Worm (Caenorhabditis elegans): Measurements from ENCODE around the gene ugt-21.

DNA sequence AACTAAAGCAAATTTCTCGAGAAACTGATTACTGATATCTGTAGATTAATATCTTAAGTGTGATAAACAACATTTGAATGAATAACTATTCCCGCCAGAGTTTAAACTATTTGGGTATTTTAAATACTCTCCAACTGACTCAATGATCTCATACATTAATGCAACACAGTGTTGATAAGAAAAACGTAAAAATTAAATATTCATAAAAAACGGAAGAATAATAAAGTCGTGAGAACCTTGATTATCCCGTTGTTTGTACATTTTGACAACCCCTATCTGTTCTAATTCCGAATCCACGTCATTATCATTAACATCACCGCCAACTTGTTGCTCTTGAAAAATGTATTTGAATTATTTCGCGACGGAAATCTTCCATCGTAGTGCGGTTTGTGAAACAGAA, 29.5 kb downstream of the ugt-21 start, which contains the start of gene elo-7:
- TF ChIP-seq ctbp-1 (GFP tag; IDR thresholded peaks at IDR 0.05) (no peak), nhr-76 (tag; optimal IDR thresholded peaks at IDR 0.05) (no peak), unc-39 (tag; optimal IDR thresholded peaks at IDR 0.05) (no peak), snpc-1.2 (GFP tag; IDR thresholded peaks at IDR 0.05) (no peak), zfp-2 (tag; optimal IDR thresholded peaks at IDR 0.05) (no peak), zip-2 (tag; optimal IDR thresholded peaks at IDR 0.05) (no peak)
